Worm (Caenorhabditis elegans) whole organism, L4/young adult: ENCODE data around the gene gcy-27.

Experiments used
- dao-5 ChIP-seq: sonication (generic microtip); optimal IDR thresholded peaks from 2 replicates; lab custom pipeline; 2016; ENCODE audit warnings: missing genotype, missing genetic modification characterization, moderate library complexity, missing compliant biosample characterization
- him-1 ChIP-seq: sonication (generic microtip); optimal IDR thresholded peaks from 2 replicates; lab custom pipeline; 2016; ENCODE audit warnings: missing genotype, missing genetic modification reagents, missing genetic modification characterization, missing compliant biosample characterization

ce11 chrIV:17407491-17407890 lies 29.0 kb downstream of the gcy-27 start, which contains the start of gene T02D1.9:
- TF ChIP-seq him-1 (tag; lab: Kevin White, UChicago) (no peak), dao-5 (tag; lab: Kevin White, UChicago) (no peak)
